Worm (Caenorhabditis elegans) whole organism, midembryonic: ENCODE measurements around the gene ZK721.3.

Experiments
- T22C8.4 ChIP-seq: fragments of 200-800 bp; sonication (Bioruptor generic); IDR thresholded peaks from 2 replicates; pipeline ENCODE4 v1.3.6; 2022; ENCODE audit warnings: missing genetic modification characterization, missing compliant biosample characterization
- flt-1 ChIP-seq: fragments of 200-800 bp; sonication (Bioruptor generic); IDR thresholded peaks from 2 replicates; pipeline ENCODE4 v1.3.6; 2022; ENCODE audit warnings: missing genetic modification characterization, missing compliant biosample characterization
- klf-2 ChIP-seq: fragments of 200-800 bp; sonication (Bioruptor generic); conservative IDR thresholded peaks from 2 replicates; pipeline ENCODE4 v1.3.6; 2022; ENCODE audit warnings: missing genetic modification reagents, missing genetic modification characterization, missing compliant biosample characterization
- med-1 ChIP-seq: sonication (generic microtip); optimal IDR thresholded peaks from 2 replicates; lab custom pipeline; 2017; ENCODE audit warnings: missing genetic modification characterization, mild to moderate bottlenecking, missing compliant biosample characterization, antibody characterized with exemption, missing genetic modification reagents; ENCODE audit not compliant: insufficient read depth
- ztf-23 ChIP-seq: fragments of 200-800 bp; sonication (Bioruptor generic); IDR thresholded peaks from 2 replicates; pipeline ENCODE4 v1.3.6; 2022; ENCODE audit warnings: missing genetic modification reagents, missing genetic modification characterization, missing compliant biosample characterization
- ztf-29 ChIP-seq: fragments of 200-800 bp; sonication (Bioruptor generic); IDR thresholded peaks from 2 replicates; pipeline ENCODE4 v1.3.6; 2022; ENCODE audit warnings: missing genetic modification reagents, missing genetic modification characterization, missing compliant biosample characterization

- TF ChIP-seq flt-1 (GFP tag; lab: Robert Waterston, UW) (no peak), ztf-23 (GFP tag; lab: Robert Waterston, UW) (no peak), med-1 (GFP tag; lab: Kevin White, UChicago) (no peak), ztf-29 (GFP tag; lab: Robert Waterston, UW) (no peak), T22C8.4 (GFP tag; lab: Robert Waterston, UW) (no peak), klf-2 (GFP tag; lab: Robert Waterston, UW) (no peak)
Observed at ce11 chrX:8820643-8821042, 36.3 kb downstream of the ZK721.3 start.
